Worm (Caenorhabditis elegans) whole organism, dauer: ENCODE measurements around the gene trcs-1.

Source experiments
- unc-62 ChIP-seq: sonication (generic microtip); optimal IDR thresholded peaks from 2 replicates; lab custom pipeline; 2017; ENCODE audit warnings: missing biosample characterization, missing genetic modification reagents, missing genetic modification characterization

Gene trcs-1

ce11 chrIV:9588784-9589457 lies at the start of gene trcs-1:
trcs-1 (minus strand) TSS chrIV:9588834.
- no peak for TF ChIP-seq unc-62 (GFP tag; lab: Kevin White, UChicago)

ce11 chrIV:9634848-9635247 lies 46.2 kb upstream of the trcs-1 start, which contains the start of gene mca-1:
mca-1 (minus strand) TSS chrIV:9634948.
- TF ChIP-seq unc-62 (GFP tag; lab: Kevin White, UChicago), result no peak

DNA sequence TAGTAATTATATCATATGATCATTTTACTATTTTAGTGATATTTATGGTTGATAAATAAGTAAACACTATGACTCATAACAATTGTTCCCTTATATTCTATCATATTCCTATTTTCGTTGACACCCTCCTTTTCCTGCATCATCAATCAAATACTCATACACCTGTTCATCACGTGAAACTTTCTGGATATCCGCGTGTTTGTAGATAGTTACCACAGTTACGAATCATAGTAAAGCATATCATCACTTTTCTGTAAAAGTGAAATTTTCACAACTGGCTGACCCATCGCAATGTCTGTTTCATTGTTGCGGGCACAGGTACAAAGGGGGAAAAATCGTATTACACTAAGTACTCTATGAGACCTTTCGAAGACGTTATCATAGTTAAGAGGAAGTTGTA lies 45.3 kb upstream of the trcs-1 start:
- no peak for TF ChIP-seq unc-62 (GFP tag; lab: Kevin White, UChicago)

DNA sequence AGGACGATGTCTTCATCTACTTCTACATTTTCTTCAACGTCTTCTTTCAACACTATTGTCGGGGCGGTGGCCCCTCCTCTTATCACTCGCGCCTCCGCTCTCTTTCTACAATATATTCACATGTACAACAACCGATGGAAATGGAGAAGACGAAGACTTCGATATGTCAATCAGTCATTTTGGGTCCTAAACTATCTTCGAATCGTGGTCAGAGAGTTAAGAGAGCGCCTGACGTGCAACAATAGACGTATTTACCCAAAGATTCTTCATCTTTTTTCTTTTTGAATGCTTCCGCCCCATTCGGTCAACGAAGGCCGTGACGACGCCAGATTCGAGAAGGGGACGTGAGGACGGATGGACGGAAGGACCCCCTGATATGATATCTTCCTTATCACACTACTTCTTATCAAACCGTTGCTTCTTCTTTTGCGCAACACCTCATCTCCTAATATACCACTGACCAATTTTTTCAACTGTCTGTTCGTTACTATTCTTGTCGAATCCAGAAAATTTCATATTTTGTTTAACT lies 44.4 kb upstream of the trcs-1 start:
- TF ChIP-seq unc-62 (GFP tag; lab: Kevin White, UChicago), result no peak

DNA sequence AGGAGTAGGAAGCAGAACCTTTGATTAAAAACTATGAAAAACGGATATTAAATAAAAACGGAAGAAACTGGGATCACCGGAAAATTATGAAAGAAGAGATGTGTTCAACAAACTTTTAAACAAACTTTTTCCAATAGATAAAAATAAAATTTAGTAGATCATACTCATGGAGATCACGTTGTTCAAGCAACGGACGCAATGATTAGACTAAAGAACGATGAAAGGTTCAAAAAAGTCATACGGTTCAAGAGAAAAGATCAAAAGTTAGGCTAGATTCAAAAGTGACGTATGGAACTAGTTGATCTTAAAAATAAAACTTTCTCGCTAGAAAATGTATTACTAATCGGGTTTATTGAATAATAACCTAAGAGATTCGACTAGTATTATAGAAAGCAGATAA lies 43.5 kb upstream of the trcs-1 start:
- TF ChIP-seq unc-62 (GFP tag; lab: Kevin White, UChicago), result no peak

DNA sequence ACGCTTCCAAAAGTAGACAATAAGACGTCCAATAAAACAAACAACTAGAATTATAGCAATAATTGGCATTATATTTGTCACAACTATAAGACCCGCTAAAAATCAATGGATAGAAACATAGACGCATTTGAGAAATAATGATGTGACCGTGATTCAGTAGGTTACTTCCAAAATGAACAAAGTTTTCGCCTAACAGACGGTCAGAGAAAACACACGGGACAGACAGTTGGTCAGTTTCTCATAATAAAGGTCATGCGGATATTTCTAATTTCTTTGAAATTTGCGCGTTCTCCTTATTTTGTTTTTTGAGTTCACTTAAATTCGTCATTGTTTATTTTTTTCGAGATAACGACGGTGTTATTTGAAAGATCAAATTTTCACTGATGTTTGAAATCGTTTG lies 42.9 kb upstream of the trcs-1 start:
- TF ChIP-seq unc-62 (GFP tag; lab: Kevin White, UChicago), result no peak

DNA sequence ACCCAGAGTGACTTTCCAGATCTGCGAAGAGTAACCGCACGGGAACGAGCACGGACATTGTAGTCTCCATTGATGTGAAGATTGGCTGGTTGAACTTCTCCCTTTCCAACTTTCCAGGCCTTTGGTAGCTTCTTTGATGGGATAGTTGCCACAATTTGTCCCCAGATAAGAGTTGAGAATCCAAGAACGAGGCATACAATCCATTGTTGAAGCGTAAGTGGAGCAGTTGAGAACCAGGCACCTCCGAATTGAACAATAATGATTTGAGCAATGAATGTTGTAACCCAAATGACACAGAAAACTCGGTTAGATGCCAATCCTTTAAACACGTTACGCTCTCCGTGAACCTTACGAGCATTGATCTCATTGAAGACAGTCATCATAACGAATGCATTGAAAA lies 38.4 kb upstream of the trcs-1 start:
- no peak for TF ChIP-seq unc-62 (GFP tag; lab: Kevin White, UChicago)

- TF ChIP-seq unc-62 (GFP tag; lab: Kevin White, UChicago), result no peak
Measured at ce11 chrIV:9625829-9626228, 37.2 kb upstream of the trcs-1 start.

ce11 chrIV:9624977-9625376 lies 36.3 kb upstream of the trcs-1 start, which contains the start of gene W09C2.10:
W09C2.10 (minus strand) TSS chrIV:9625077.
- TF ChIP-seq unc-62 (GFP tag; lab: Kevin White, UChicago), result no peak

ce11 chrIV:9624275-9624674 lies 35.6 kb upstream of the trcs-1 start, which contains the start of gene W09C2.8:
W09C2.8 (minus strand) TSS chrIV:9624375.
- no peak for TF ChIP-seq unc-62 (GFP tag; lab: Kevin White, UChicago)

- TF ChIP-seq unc-62 (GFP tag; lab: Kevin White, UChicago), result no peak
Measured at ce11 chrIV:9623269-9623668, 34.6 kb upstream of the trcs-1 start, which contains the start of gene W09C2.9. W09C2.9 (minus strand) TSS chrIV:9623369.

- TF ChIP-seq unc-62 (GFP tag; lab: Kevin White, UChicago), result no peak
Measured at ce11 chrIV:9622272-9622671, 33.6 kb upstream of the trcs-1 start, which contains the start of gene W09C2.7. W09C2.7 (minus strand) TSS chrIV:9622372.

DNA sequence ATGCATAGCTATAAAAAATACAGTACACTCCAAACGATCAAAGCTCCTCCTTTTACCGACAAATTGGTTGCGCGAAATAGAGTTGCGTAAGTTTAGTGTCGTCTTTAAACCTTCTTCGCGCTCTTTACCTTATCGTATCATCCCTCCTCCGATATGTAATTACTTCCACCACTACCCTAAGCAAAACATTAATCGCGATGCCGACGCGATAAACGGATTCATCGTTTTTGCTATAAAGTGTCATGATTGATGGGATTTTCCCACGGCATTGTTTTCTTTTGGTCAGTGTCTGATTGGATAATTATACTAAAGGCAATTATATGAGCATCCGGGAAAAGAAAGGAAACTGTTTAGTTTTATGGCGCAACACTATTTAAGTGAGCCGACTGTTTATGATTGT lies 30.2 kb upstream of the trcs-1 start:
- TF ChIP-seq unc-62 (GFP tag; lab: Kevin White, UChicago), result no peak

DNA sequence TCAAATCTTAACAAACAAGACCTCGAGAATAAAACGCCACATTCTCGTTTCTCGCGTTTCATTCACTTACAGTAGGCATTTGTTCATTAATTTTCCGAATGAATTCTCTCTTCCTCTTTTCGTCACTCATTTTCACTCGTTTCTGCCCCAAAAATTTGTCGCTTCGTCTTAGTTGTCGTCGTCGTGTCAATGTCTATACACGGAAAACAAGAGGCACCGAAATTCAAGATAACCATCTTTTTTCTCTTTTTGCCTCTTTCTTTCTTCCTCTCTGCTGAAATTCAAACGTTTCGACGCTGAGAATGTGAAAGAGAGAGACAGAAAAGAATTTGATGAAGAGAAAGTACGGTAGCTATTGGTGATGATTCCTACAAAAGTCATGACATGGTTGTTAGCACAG lies 29.4 kb upstream of the trcs-1 start:
- no peak for TF ChIP-seq unc-62 (GFP tag; lab: Kevin White, UChicago)

ce11 chrIV:9617358-9617757 lies 28.7 kb upstream of the trcs-1 start:
- no peak for TF ChIP-seq unc-62 (GFP tag; lab: Kevin White, UChicago)

DNA sequence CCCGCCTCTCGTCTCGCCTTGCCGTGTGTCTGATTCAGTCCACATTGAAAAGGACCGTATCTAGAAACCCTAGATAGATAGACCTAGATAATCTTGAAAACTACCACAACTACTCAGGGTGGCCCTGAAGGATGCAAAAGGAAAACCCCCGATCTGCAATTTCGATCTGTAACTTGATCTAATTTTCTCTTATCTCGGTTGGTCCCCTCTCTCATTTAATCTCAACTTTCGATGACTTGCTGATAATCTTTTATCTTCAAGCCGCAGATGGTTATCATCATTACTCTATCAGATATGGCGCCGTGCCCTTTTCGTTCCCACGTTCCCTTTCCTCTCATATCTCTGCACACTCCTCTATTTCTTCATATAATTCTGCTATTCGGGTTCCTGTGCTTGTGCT lies 26.9 kb upstream of the trcs-1 start:
- TF ChIP-seq unc-62 (GFP tag; lab: Kevin White, UChicago), result no peak

ce11 chrIV:9614695-9615094 lies 26.1 kb upstream of the trcs-1 start, which contains the start of gene elt-1:
elt-1 (plus strand) TSS chrIV:9614995.
- TF ChIP-seq unc-62 (GFP tag; lab: Kevin White, UChicago), result no peak
